Worm (Caenorhabditis elegans) whole organism, L1 larva: ENCODE measurements around the gene rnf-113.

Source experiments
- C16A3.4 ChIP-seq: fragments of 150-350 bp; optimal IDR thresholded peaks from 2 replicates; lab custom pipeline; 2014; ENCODE audit warnings: missing biosample characterization, missing genetic modification characterization
- C34B4.2 ChIP-seq: sonication (generic microtip); optimal IDR thresholded peaks from 2 replicates; lab custom pipeline; 2017; ENCODE audit warnings: mild to moderate bottlenecking, missing genetic modification characterization, missing compliant biosample characterization
- F16B12.6 ChIP-seq: fragments of 150-350 bp; optimal IDR thresholded peaks from 2 replicates; lab custom pipeline; 2014; ENCODE audit warnings: missing biosample characterization, missing genetic modification characterization
- aly-2 ChIP-seq: fragments of 150-350 bp; optimal IDR thresholded peaks from 2 replicates; lab custom pipeline; 2014; ENCODE audit warnings: missing biosample characterization, missing genetic modification characterization
- ama-1 ChIP-seq: fragments of 150-350 bp; optimal IDR thresholded peaks from 2 replicates; lab custom pipeline; 2014
- blmp-1 ChIP-seq: fragments of 150-350 bp; optimal IDR thresholded peaks from 2 replicates; lab custom pipeline; 2014; ENCODE audit warnings: missing biosample characterization, missing genetic modification characterization
- ceh-82 ChIP-seq, 3 experiments: fragments of 150-350 bp in 1 of 3; sonication (generic microtip) in 2 of 3; optimal IDR thresholded peaks; 2 replicates each; lab custom pipeline; 2014 to 2017; ENCODE audit warnings: missing biosample characterization in 3 of 3, missing genetic modification characterization in 3 of 3
- dpl-1 ChIP-seq, 3 experiments: fragments of 150-350 bp in 2 of 3; sonication (generic microtip) in 1 of 3; optimal IDR thresholded peaks; 2 replicates each; lab custom pipeline; 2014 to 2017; ENCODE audit warnings: missing biosample characterization in 3 of 3, missing genetic modification characterization in 3 of 3, missing genetic modification reagents in 3 of 3
- efl-1 ChIP-seq, 4 experiments: fragments of 150-350 bp; optimal IDR thresholded peaks in 3 of 4; peaks in 1 of 4; 1 replicate in 1 of 4; 2 replicates in 3 of 4; lab custom pipeline; 2014; ENCODE audit warnings: missing biosample characterization in 2 of 4, missing genetic modification characterization in 2 of 4, missing genetic modification reagents in 2 of 4
- egl-13 ChIP-seq: sonication (generic microtip); optimal IDR thresholded peaks from 2 replicates; lab custom pipeline; 2016; ENCODE audit warnings: missing genotype, missing genetic modification reagents, missing genetic modification characterization, missing compliant biosample characterization
- elt-2 ChIP-seq: sonication (generic microtip); optimal IDR thresholded peaks from 2 replicates; lab custom pipeline; 2016; ENCODE audit warnings: missing genetic modification characterization, mild to moderate bottlenecking, inconsistent platforms, missing compliant biosample characterization, missing genetic modification reagents
- elt-3 ChIP-seq, 6 experiments: fragments of 150-350 bp in 1 of 6; sonication (generic microtip); optimal IDR thresholded peaks; 2 replicates each; lab custom pipeline; 2017 to 2018; ENCODE audit warnings: missing biosample characterization in 6 of 6, missing genetic modification characterization in 6 of 6, inconsistent platforms in 1 of 6
- ets-5 ChIP-seq: fragments of 200-800 bp; sonication (Bioruptor generic); IDR thresholded peaks from 2 replicates; pipeline ENCODE4 v1.3.6; 2022; ENCODE audit warnings: missing genetic modification characterization, missing compliant biosample characterization
- fkh-10 ChIP-seq: sonication (generic microtip); optimal IDR thresholded peaks from 2 replicates; lab custom pipeline; 2017; ENCODE audit warnings: missing biosample characterization, missing genetic modification reagents, missing genetic modification characterization
- fkh-8 ChIP-seq: sonication (generic microtip); optimal IDR thresholded peaks from 2 replicates; lab custom pipeline; 2016; ENCODE audit warnings: mild to moderate bottlenecking, missing genetic modification characterization, missing compliant biosample characterization
- fos-1 ChIP-seq: fragments of 150-350 bp; optimal IDR thresholded peaks from 2 replicates; lab custom pipeline; 2014; ENCODE audit warnings: missing biosample characterization, missing genetic modification characterization
- hpl-2 ChIP-seq: fragments of 150-350 bp; optimal IDR thresholded peaks from 2 replicates; lab custom pipeline; 2014; ENCODE audit warnings: missing biosample characterization, missing genetic modification reagents, missing genetic modification characterization
- jun-1 ChIP-seq: fragments of 150-350 bp; optimal IDR thresholded peaks from 2 replicates; lab custom pipeline; 2014; ENCODE audit warnings: missing biosample characterization, missing genetic modification reagents, missing genetic modification characterization
- lin-13 ChIP-seq: fragments of 150-350 bp; optimal IDR thresholded peaks from 2 replicates; lab custom pipeline; 2014; ENCODE audit warnings: missing biosample characterization, missing genetic modification reagents, missing genetic modification characterization
- lin-15B ChIP-seq: fragments of 150-350 bp; sonication (generic microtip); optimal IDR thresholded peaks from 3 replicates; lab custom pipeline; 2014; ENCODE audit warnings: missing biosample characterization, missing genetic modification characterization
- lin-35 ChIP-seq, 2 experiments: fragments of 150-350 bp; optimal IDR thresholded peaks; 2 replicates each; lab custom pipeline; 2014; ENCODE audit warnings: missing biosample characterization in 2 of 2, missing genetic modification characterization in 2 of 2, missing genetic modification reagents in 2 of 2
- lin-39 ChIP-seq: fragments of 150-350 bp; optimal IDR thresholded peaks from 2 replicates; lab custom pipeline; 2014; ENCODE audit warnings: missing biosample characterization, missing genetic modification reagents, missing genetic modification characterization
- lsy-2 ChIP-seq, 2 experiments: fragments of 150-350 bp; optimal IDR thresholded peaks; 2 replicates each; lab custom pipeline; 2014; ENCODE audit warnings: missing biosample characterization in 2 of 2, missing genetic modification characterization in 2 of 2
- mab-9 ChIP-seq: fragments of 200-800 bp; sonication (Bioruptor generic); IDR thresholded peaks from 2 replicates; pipeline ENCODE4 v1.3.6; 2022; ENCODE audit warnings: missing genetic modification reagents, missing genetic modification characterization, missing compliant biosample characterization
- mdl-1 ChIP-seq, 2 experiments: fragments of 150-350 bp; optimal IDR thresholded peaks; 2 replicates each; lab custom pipeline; 2014 to 2017; ENCODE audit warnings: missing biosample characterization in 2 of 2, missing genetic modification characterization in 2 of 2, inconsistent platforms in 1 of 2
- mep-1 ChIP-seq: fragments of 150-350 bp; optimal IDR thresholded peaks from 2 replicates; lab custom pipeline; 2014; ENCODE audit warnings: missing biosample characterization, missing genetic modification characterization
- nhr-11 ChIP-seq: fragments of 150-350 bp; optimal IDR thresholded peaks from 2 replicates; lab custom pipeline; 2014; ENCODE audit warnings: missing biosample characterization, missing genetic modification characterization
- nhr-20 ChIP-seq: sonication (generic microtip); optimal IDR thresholded peaks from 2 replicates; lab custom pipeline; 2016; ENCODE audit warnings: mild to moderate bottlenecking, missing genetic modification characterization, missing compliant biosample characterization
- nhr-237 ChIP-seq: fragments of 150-350 bp; optimal IDR thresholded peaks from 2 replicates; lab custom pipeline; 2014; ENCODE audit warnings: missing biosample characterization, missing genetic modification characterization
- nhr-47 ChIP-seq: sonication (generic microtip); optimal IDR thresholded peaks from 2 replicates; lab custom pipeline; 2016; ENCODE audit warnings: mild to moderate bottlenecking, missing genetic modification characterization, moderate library complexity, missing compliant biosample characterization
- nhr-71 ChIP-seq: sonication (generic microtip); optimal IDR thresholded peaks from 2 replicates; lab custom pipeline; 2016; ENCODE audit warnings: mild to moderate bottlenecking, missing genetic modification characterization, moderate library complexity, missing compliant biosample characterization
- nhr-76 ChIP-seq: sonication (generic microtip); optimal IDR thresholded peaks from 2 replicates; lab custom pipeline; 2017; ENCODE audit warnings: missing biosample characterization, missing genetic modification characterization
- nhr-85 ChIP-seq: sonication (generic microtip); peaks from one replicate; lab custom pipeline; 2016; ENCODE audit warnings: missing genetic modification characterization, inconsistent platforms, missing compliant biosample characterization
- nhr-90 ChIP-seq: sonication (generic microtip); optimal IDR thresholded peaks from 2 replicates; lab custom pipeline; 2016; ENCODE audit warnings: mild to moderate bottlenecking, missing genetic modification characterization, missing compliant biosample characterization; ENCODE audit not compliant: poor library complexity
- pqm-1 ChIP-seq: sonication (generic microtip); optimal IDR thresholded peaks from 3 replicates; lab custom pipeline; 2017; ENCODE audit warnings: missing biosample characterization, missing genetic modification characterization
- rnt-1 ChIP-seq: sonication (generic microtip); optimal IDR thresholded peaks from 2 replicates; lab custom pipeline; 2016; ENCODE audit warnings: mild to moderate bottlenecking, missing genetic modification characterization, moderate library complexity, missing compliant biosample characterization
- skn-1 ChIP-seq: fragments of 150-350 bp; optimal IDR thresholded peaks from 2 replicates; lab custom pipeline; 2014; ENCODE audit warnings: missing biosample characterization, missing genetic modification characterization
- snpc-4 ChIP-seq: fragments of 150-350 bp; optimal IDR thresholded peaks from 2 replicates; lab custom pipeline; 2014; ENCODE audit warnings: missing biosample characterization, missing genetic modification characterization
- sox-4 ChIP-seq: sonication (generic microtip); optimal IDR thresholded peaks from 2 replicates; lab custom pipeline; 2016; ENCODE audit warnings: missing genetic modification characterization, missing compliant biosample characterization
- sup-37 ChIP-seq: fragments of 200-800 bp; sonication (Bioruptor generic); optimal IDR thresholded peaks from 2 replicates; lab custom pipeline; 2018; ENCODE audit warnings: mild to moderate bottlenecking, missing genetic modification characterization, missing compliant biosample characterization
- swsn-7 ChIP-seq: sonication (generic microtip); optimal IDR thresholded peaks from 2 replicates; lab custom pipeline; 2016; ENCODE audit warnings: missing genetic modification characterization, missing compliant biosample characterization
- tbx-2 ChIP-seq: sonication (generic microtip); optimal IDR thresholded peaks from 2 replicates; lab custom pipeline; 2016; ENCODE audit warnings: missing genetic modification characterization, missing compliant biosample characterization
- tlp-1 ChIP-seq: fragments of 150-350 bp; optimal IDR thresholded peaks from 2 replicates; lab custom pipeline; 2014; ENCODE audit warnings: missing biosample characterization, missing genetic modification characterization
- unc-130 ChIP-seq: fragments of 150-350 bp; optimal IDR thresholded peaks from 2 replicates; lab custom pipeline; 2017; ENCODE audit warnings: missing biosample characterization, missing genetic modification characterization, inconsistent platforms
- unc-30 ChIP-seq: sonication (generic microtip); optimal IDR thresholded peaks from 2 replicates; lab custom pipeline; 2017; ENCODE audit warnings: missing biosample characterization, missing genetic modification characterization
- unc-62 ChIP-seq: fragments of 150-350 bp; optimal IDR thresholded peaks from 2 replicates; lab custom pipeline; 2014; ENCODE audit warnings: missing biosample characterization, missing genetic modification reagents, missing genetic modification characterization
- unc-86 ChIP-seq: sonication (generic microtip); optimal IDR thresholded peaks from 2 replicates; lab custom pipeline; 2016; ENCODE audit warnings: missing genetic modification characterization, missing compliant biosample characterization
- xbp-1 ChIP-seq: sonication (generic microtip); optimal IDR thresholded peaks from 2 replicates; lab custom pipeline; 2016; ENCODE audit warnings: missing genetic modification characterization, missing compliant biosample characterization
- ztf-11 ChIP-seq, 2 experiments: sonication (generic microtip); optimal IDR thresholded peaks; 2 replicates each; lab custom pipeline; 2016 to 2017; ENCODE audit warnings: missing genetic modification characterization in 2 of 2, missing biosample characterization in 1 of 2, missing compliant biosample characterization in 1 of 2
- ztf-4 ChIP-seq: fragments of 150-350 bp; optimal IDR thresholded peaks from 2 replicates; lab custom pipeline; 2014; ENCODE audit warnings: missing biosample characterization, missing genetic modification characterization

The rnf-113 gene

DNA sequence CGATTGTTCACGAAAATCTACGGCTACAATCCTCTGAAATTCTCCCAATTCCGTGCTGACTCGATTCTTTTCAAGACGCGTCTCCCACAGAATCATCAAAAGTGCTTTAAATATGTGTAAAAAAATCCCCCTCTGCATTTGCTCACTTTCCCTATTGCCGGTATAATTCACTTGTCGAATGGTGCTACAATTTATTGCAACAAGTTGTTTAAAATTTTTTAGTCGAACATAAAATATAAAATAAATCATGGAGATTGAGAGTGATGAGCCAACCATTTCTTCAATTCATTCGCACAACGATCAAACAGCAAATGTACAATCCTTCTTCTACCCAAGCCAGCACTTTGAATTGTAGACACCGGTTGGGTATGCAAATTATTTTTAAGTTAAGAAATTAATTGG lies 11.0 kb downstream of the rnf-113 start (continued):
- no peak for TF ChIP-seq nhr-20
- TF ChIP-seq efl-1 (optimal IDR thresholded peaks at IDR 0.05; lab: Kevin White, UChicago) = no peak
- peak in 1 of 2 experiments; percentile 12 for TF ChIP-seq efl-1 (GFP tag; optimal IDR thresholded peaks at IDR 0.05 in 1 of 2; lab: Kevin White, UChicago)
- TF ChIP-seq nhr-237 (tag; lab: Kevin White, UChicago) = no peak
- TF ChIP-seq lin-13 (GFP tag; lab: Kevin White, UChicago) = no peak
- peak; percentile 50 for TF ChIP-seq aly-2 (tag; lab: Kevin White, UChicago)
- TF ChIP-seq fkh-10 = no peak
- TF ChIP-seq C34B4.2 (tag; lab: Kevin White, UChicago) = no peak
- no peak for TF ChIP-seq sox-4 (tag; lab: Kevin White, UChicago)
- no peak for TF ChIP-seq blmp-1
- no peak for TF ChIP-seq tbx-2 (tag; lab: Kevin White, UChicago)
- TF ChIP-seq ama-1 = no peak
- no peak for TF ChIP-seq tlp-1
- no peak for TF ChIP-seq egl-13 (tag; lab: Kevin White, UChicago)
- TF ChIP-seq elt-3 (tag; optimal IDR thresholded peaks at IDR 0.05; lab: Kevin White, UChicago) = no peak
- no peak for TF ChIP-seq unc-30
- no peak for TF ChIP-seq swsn-7 (tag; lab: Kevin White, UChicago)
- no peak for TF ChIP-seq lin-39 (tag; lab: Kevin White, UChicago)
- no peak for TF ChIP-seq hpl-2 (GFP tag; lab: Kevin White, UChicago)
- no peak for TF ChIP-seq lin-15B (tag; lab: Kevin White, UChicago)
- no peak for TF ChIP-seq nhr-90 (tag; lab: Kevin White, UChicago)

DNA sequence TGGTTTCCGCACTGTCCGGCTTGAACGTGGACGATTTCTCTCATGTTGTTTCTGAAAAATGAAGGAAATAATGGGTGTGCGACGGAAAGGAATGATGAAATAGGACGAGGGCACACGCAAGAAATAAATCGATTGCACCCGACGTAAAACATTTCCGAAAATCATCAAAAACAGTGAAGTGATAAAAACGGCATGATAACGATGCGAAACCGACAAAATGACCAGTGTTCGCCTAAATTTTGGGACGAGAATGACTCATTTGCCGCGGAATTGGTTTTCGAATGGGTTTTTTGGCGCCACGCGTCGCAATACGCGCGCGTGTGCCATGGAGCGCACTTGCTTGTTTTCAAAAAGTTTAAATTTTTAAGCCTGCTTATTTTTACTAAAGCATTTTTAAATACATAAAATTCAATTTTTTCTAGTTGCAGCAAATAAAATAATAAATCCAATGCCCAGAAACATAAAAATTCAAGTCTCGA lies 15.0 kb downstream of the rnf-113 start, which contains the start of the genes tbb-1 and rib-2:
TSS of gene tbb-1 (minus strand) at position 51 of the 479 bp plus-strand sequence.
TSS of gene rib-2 (plus strand) at position 429 of the 479 bp plus-strand sequence.
- TF ChIP-seq elt-3 (tag; optimal IDR thresholded peaks at IDR 0.05; lab: Kevin White, UChicago) (peak in 2 of 6 experiments; percentile 44 to 62), xbp-1 (tag; lab: Kevin White, UChicago) (peak; percentile 57), tbx-2 (tag; lab: Kevin White, UChicago) (peak; percentile 48), swsn-7 (tag; lab: Kevin White, UChicago) (peak; percentile 21), mep-1 (peak; percentile 78), ets-5 (GFP tag; lab: Robert Waterston, UW) (no peak), unc-86 (tag; lab: Kevin White, UChicago) (peak; percentile 32), fkh-10 (peak; percentile 7), pqm-1 (tag; lab: Kevin White, UChicago) (peak; percentile 22), nhr-20 (peak; percentile 47), efl-1 (optimal IDR thresholded peaks at IDR 0.05; lab: Kevin White, UChicago) (peak; percentile 81 to 86), efl-1 (GFP tag; optimal IDR thresholded peaks at IDR 0.05 in 1 of 2; lab: Kevin White, UChicago) (peak; percentile 84 to 98), nhr-85 (tag; lab: Kevin White, UChicago) (peak; percentile 79), lin-35 (GFP tag; optimal IDR thresholded peaks at IDR 0.05; lab: Kevin White, UChicago) (peak; percentile 90 to 94), fos-1 (tag; lab: Kevin White, UChicago) (peak; percentile 85), F16B12.6 (tag; lab: Kevin White, UChicago) (peak; percentile 72), ztf-11 (tag; optimal IDR thresholded peaks at IDR 0.05; lab: Kevin White, UChicago) (no peak), C16A3.4 (tag; lab: Kevin White, UChicago) (peak; percentile 54), unc-62 (no peak), ztf-4 (tag; lab: Kevin White, UChicago) (no peak), lin-13 (GFP tag; lab: Kevin White, UChicago) (peak; percentile 52), fkh-8 (tag; lab: Kevin White, UChicago) (peak; percentile 49), nhr-76 (no peak), nhr-71 (tag; lab: Kevin White, UChicago) (peak; percentile 73), sup-37 (no peak), unc-130 (tag; lab: Kevin White, UChicago) (peak; percentile 72), mab-9 (GFP tag; lab: Robert Waterston, UW) (no peak), ceh-82 (tag; optimal IDR thresholded peaks at IDR 0.05; lab: Kevin White, UChicago) (peak; percentile 30 to 78 (median 45)), jun-1 (tag; lab: Kevin White, UChicago) (peak; percentile 72), elt-2 (peak; percentile 66), snpc-4 (peak; percentile 65), nhr-11 (tag; lab: Kevin White, UChicago) (no peak), lsy-2 (tag; optimal IDR thresholded peaks at IDR 0.05; lab: Kevin White, UChicago) (peak; percentile 55 to 84), lin-15B (tag; lab: Kevin White, UChicago) (peak; percentile 90), lin-39 (tag; lab: Kevin White, UChicago) (no peak), nhr-47 (tag; lab: Kevin White, UChicago) (peak; percentile 56), dpl-1 (GFP tag; optimal IDR thresholded peaks at IDR 0.05; lab: Kevin White, UChicago) (peak; percentile 85 to 91 (median 86)), mdl-1 (tag; optimal IDR thresholded peaks at IDR 0.05; lab: Kevin White, UChicago) (peak in 1 of 2 experiments; percentile 65), skn-1 (tag; lab: Kevin White, UChicago) (peak; percentile 71), rnt-1 (tag; lab: Kevin White, UChicago) (peak; percentile 54), nhr-90 (tag; lab: Kevin White, UChicago) (peak; percentile 34)
